Worm (Caenorhabditis elegans): ENCODE measurements around the gene W06G6.15.

The W06G6.15 gene

DNA sequence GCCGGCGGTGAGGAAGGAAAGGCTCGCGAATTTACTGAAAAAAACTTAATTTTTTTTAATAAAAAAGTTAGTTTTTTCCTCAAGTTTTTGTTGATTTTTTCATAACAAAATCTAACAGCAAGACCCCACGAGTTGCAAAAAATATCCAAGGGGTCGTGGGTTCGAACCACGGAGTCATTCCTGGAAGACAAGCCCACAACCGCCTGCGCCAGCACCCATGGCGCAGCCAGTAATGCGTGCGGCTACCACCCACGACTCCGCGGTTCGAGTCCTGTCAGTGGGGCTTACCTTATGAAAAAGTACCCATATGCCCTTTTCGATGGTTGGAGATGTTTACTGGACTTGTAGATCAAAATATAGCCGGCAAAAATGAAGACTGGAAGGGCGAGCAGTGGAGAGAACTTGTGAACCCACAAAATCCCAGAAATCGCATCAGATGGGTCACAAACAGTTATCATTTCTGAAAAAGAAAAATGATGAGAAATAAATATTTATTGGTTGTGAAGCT lies 31.5 kb upstream of the W06G6.15 start, which contains the start of gene Y70C5A.2 (continued):
- TF ChIP-seq rpc-1 (optimal IDR thresholded peaks at IDR 0.05) (no peak), rpc-1 (tag; optimal IDR thresholded peaks at IDR 0.05) (peak; percentile 21), somi-1 (GFP tag; optimal IDR thresholded peaks at IDR 0.05) (no peak), him-1 (tag; optimal IDR thresholded peaks at IDR 0.05) (no peak), snpc-3.4 (tag; optimal IDR thresholded peaks at IDR 0.05) (no peak), T26A5.8 (tag; optimal IDR thresholded peaks at IDR 0.05) (no peak), rec-8 (tag; optimal IDR thresholded peaks at IDR 0.05) (no peak), aptf-2 (GFP tag; conservative IDR thresholded peaks at IDR 0.05) (no peak), tbx-9 (tag; optimal IDR thresholded peaks at IDR 0.05; ENCODE audit: borderline replicate concordance) (no peak), mcd-1 (GFP tag; IDR thresholded peaks at IDR 0.05) (no peak), Y56A3A.18 (GFP tag; IDR thresholded peaks at IDR 0.05) (no peak), sptf-2 (GFP tag; optimal IDR thresholded peaks at IDR 0.05) (no peak), ztf-3 (GFP tag; optimal IDR thresholded peaks at IDR 0.05) (no peak), dpff-1 (tag; optimal IDR thresholded peaks at IDR 0.05) (no peak), ekl-4 (GFP tag; IDR thresholded peaks at IDR 0.05) (no peak), pbrm-1 (GFP tag; IDR thresholded peaks at IDR 0.05) (peak; percentile 80), repo-1 (tag; optimal IDR thresholded peaks at IDR 0.05) (no peak), Y79H2A.3 (GFP tag; conservative IDR thresholded peaks at IDR 0.05) (no peak), attf-6 (GFP tag; IDR thresholded peaks at IDR 0.05) (0 out of 2 replicates have a peak, but pooled peaks have one; percentile 51), fkh-3 (tag; optimal IDR thresholded peaks at IDR 0.05) (no peak), zfh-2 (GFP tag; conservative IDR thresholded peaks at IDR 0.05) (peak; percentile 52), aptf-3 (GFP tag; IDR thresholded peaks at IDR 0.05) (no peak), mes-4 (tag; optimal IDR thresholded peaks at IDR 0.05) (no peak), akir-1 (GFP tag; optimal IDR thresholded peaks at IDR 0.05) (no peak), C06A6.2 (GFP tag; conservative IDR thresholded peaks at IDR 0.05) (no peak), hrde-1 (tag; optimal IDR thresholded peaks at IDR 0.05; ENCODE audit: borderline replicate concordance) (no peak), K11D2.4 (GFP tag; IDR thresholded peaks at IDR 0.05) (no peak), zim-3 (tag; optimal IDR thresholded peaks at IDR 0.05) (no peak), ztf-6 (GFP tag; IDR thresholded peaks at IDR 0.05) (no peak), cebp-2 (GFP tag; IDR thresholded peaks at IDR 0.05) (no peak), sdz-38 (tag; optimal IDR thresholded peaks at IDR 0.05) (no peak), xnd-1 (tag; optimal IDR thresholded peaks at IDR 0.05) (no peak), dox-1 (GFP tag; IDR thresholded peaks at IDR 0.05) (peak; percentile 10; the same call in 1 of the 2 replicates), B0336.3 (GFP tag; IDR thresholded peaks at IDR 0.05) (no peak), egl-18 (GFP tag; IDR thresholded peaks at IDR 0.05) (no peak), rcor-1 (GFP tag; IDR thresholded peaks at IDR 0.05) (no peak)

DNA sequence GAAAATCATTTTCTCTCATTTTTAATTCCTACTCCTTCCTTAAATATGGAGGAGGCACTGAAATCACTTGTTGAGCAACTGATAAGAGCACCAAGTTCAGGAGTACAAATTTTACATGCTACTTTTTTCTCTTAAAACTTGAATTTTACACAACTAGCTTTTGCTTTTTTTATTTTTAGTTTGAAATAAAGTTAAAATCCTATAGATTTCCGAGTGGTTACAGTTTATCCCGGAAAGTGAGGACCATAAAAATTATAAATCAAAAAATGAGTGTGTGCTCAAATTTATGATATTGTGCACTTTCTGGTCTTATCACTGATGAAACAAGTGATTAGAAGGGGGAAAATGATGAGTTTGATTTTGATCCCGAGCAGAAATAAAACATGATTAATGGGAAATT lies 26.4 kb upstream of the W06G6.15 start, which contains the start of gene oac-53:
oac-53 (minus strand) TSS at position 9 of the 400 bp plus-strand sequence.
- TF ChIP-seq hrde-1 (tag; optimal IDR thresholded peaks at IDR 0.05; ENCODE audit: borderline replicate concordance) (no peak), nhr-80 (tag; optimal IDR thresholded peaks at IDR 0.05) (peak; percentile 59)

ce11 chrV:16628991-16629390 lies 25.4 kb upstream of the W06G6.15 start, which contains the start of gene W06G6.2:
TSS of gene W06G6.2 (plus strand) at chrV:16629291.
- TF ChIP-seq unc-130 (GFP tag; optimal IDR thresholded peaks at IDR 0.05) (no peak), nhr-90 (tag; optimal IDR thresholded peaks at IDR 0.05) (no peak), nhr-120 (GFP tag; IDR thresholded peaks at IDR 0.05) (no peak), snpc-3.4 (tag; optimal IDR thresholded peaks at IDR 0.05) (no peak), hrde-1 (tag; optimal IDR thresholded peaks at IDR 0.05; ENCODE audit: borderline replicate concordance) (no peak), F57C9.4 (tag; optimal IDR thresholded peaks at IDR 0.05) (no peak), madf-6 (GFP tag; IDR thresholded peaks at IDR 0.05) (no peak), B0019.2 (GFP tag; conservative IDR thresholded peaks at IDR 0.05) (no peak), zfh-2 (GFP tag; conservative IDR thresholded peaks at IDR 0.05) (no peak), B0336.3 (GFP tag; IDR thresholded peaks at IDR 0.05) (no peak), repo-1 (tag; optimal IDR thresholded peaks at IDR 0.05) (no peak), ets-4 (GFP tag; optimal IDR thresholded peaks at IDR 0.05) (no peak), lin-26 (GFP tag; IDR thresholded peaks at IDR 0.05) (no peak), madf-10 (tag; optimal IDR thresholded peaks at IDR 0.05) (no peak), Y53G8AR.9 (GFP tag; conservative IDR thresholded peaks at IDR 0.05) (no peak), pha-4 (tag; optimal IDR thresholded peaks at IDR 0.05) (no peak)
